Fruit fly (Drosophila melanogaster): ENCODE data around the gene tnc.
A peak's percentile ranks its signal among the peaks of the same experiment; 100 is the strongest.

tnc gene

DNA sequence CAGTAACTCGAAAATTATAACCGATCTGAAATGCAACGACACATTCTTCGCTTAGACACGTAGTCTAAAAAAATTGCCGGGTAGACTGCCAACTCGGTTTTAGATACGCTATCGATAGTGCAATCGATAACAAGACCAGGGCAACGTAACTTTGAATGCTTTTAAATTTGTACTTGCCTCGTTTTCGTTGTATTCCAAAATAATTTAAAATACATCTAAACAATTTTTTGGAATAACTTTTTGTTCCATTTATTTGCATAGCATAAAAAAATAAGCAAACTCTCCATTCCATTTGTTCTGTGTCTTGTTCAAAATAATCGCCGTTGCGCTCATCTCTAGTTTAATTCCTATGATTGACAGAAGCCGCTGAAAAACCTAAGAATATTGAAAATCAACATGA is 85.4 kb downstream of the tnc start, which contains the start of the genes Stt3B and CG11839 (continued):
- TF ChIP-seq fru (optimal IDR thresholded peaks at IDR 0.05) = no peak
- peak; percentile 62 for TF ChIP-seq B-H2 (GFP tag; optimal IDR thresholded peaks at IDR 0.05)
- no peak for TF ChIP-seq eve (GFP tag; optimal IDR thresholded peaks at IDR 0.05)
- no peak for TF ChIP-seq cad (GFP tag; optimal IDR thresholded peaks at IDR 0.05)
- TF ChIP-seq CG2678 (tag; optimal IDR thresholded peaks at IDR 0.05) = no peak
- TF ChIP-seq Sin3A (optimal IDR thresholded peaks at IDR 0.05) = peak; percentile 93
- TF ChIP-seq CG33557 (GFP tag; optimal IDR thresholded peaks at IDR 0.05) = peak; percentile 54
- no peak for TF ChIP-seq CG15479 (GFP tag; optimal IDR thresholded peaks at IDR 0.05)
- no peak for TF ChIP-seq CG32767 (GFP tag; IDR thresholded peaks at IDR 0.05)
- TF ChIP-seq CG4328 (GFP tag; optimal IDR thresholded peaks at IDR 0.05) = peak; percentile 41
- no peak for TF ChIP-seq lov (optimal IDR thresholded peaks at IDR 0.05)
- no peak for TF ChIP-seq lov (GFP tag; IDR thresholded peaks at IDR 0.05)
- TF ChIP-seq hbn (GFP tag; IDR thresholded peaks at IDR 0.05; ENCODE audit: partially characterized antibody) = peak; percentile 92
- TF ChIP-seq CG8765 (GFP tag; IDR thresholded peaks at IDR 0.05) = no peak
- no peak for TF ChIP-seq D19A (tag; optimal IDR thresholded peaks at IDR 0.05)
- peak; percentile 79 for TF ChIP-seq YL-1 (GFP tag; optimal IDR thresholded peaks at IDR 0.05)
- TF ChIP-seq trh (GFP tag; optimal IDR thresholded peaks at IDR 0.05) = peak; percentile 30
- peak; percentile 86 for TF ChIP-seq mam (GFP tag; optimal IDR thresholded peaks at IDR 0.05)
- peak; percentile 53 for TF ChIP-seq dmrt11E (tag; optimal IDR thresholded peaks at IDR 0.05)
- TF ChIP-seq al (GFP tag; IDR thresholded peaks at IDR 0.05) = peak; percentile 73
- TF ChIP-seq CG31224 (GFP tag; IDR thresholded peaks at IDR 0.05) = no peak
- TF ChIP-seq ERR (GFP tag; optimal IDR thresholded peaks at IDR 0.05) = peak; percentile 59
- peak; percentile 84 for TF ChIP-seq Dip3 (GFP tag; optimal IDR thresholded peaks at IDR 0.05)
- TF ChIP-seq Rx (GFP tag; IDR thresholded peaks at IDR 0.05) = no peak
- TF ChIP-seq CG30431 (GFP tag; optimal IDR thresholded peaks at IDR 0.05) = no peak
- TF ChIP-seq schlank (tag; optimal IDR thresholded peaks at IDR 0.05) = peak; percentile 18
- peak; percentile 89 for TF ChIP-seq inv (GFP tag; IDR thresholded peaks at IDR 0.05; ENCODE audit: partially characterized antibody)
- peak; percentile 91 for TF ChIP-seq hb (GFP tag; IDR thresholded peaks at IDR 0.05; ENCODE audit: partially characterized antibody)
- TF ChIP-seq CG12744 (GFP tag; optimal IDR thresholded peaks at IDR 0.05) = peak; percentile 72
- peak; percentile 78 for TF ChIP-seq CG4424 (GFP tag; optimal IDR thresholded peaks at IDR 0.05)
- peak; percentile 46 for TF ChIP-seq gfzf (GFP tag; optimal IDR thresholded peaks at IDR 0.05)
- TF ChIP-seq Neu2 (GFP tag; optimal IDR thresholded peaks at IDR 0.05; ENCODE audit: borderline replicate concordance) = peak; percentile 10
- peak; percentile 48; the same call in 1 of the 2 replicates for TF ChIP-seq peb (GFP tag; IDR thresholded peaks at IDR 0.05)
- peak; percentile 11 for TF ChIP-seq CG7271 (tag; optimal IDR thresholded peaks at IDR 0.05)
- TF ChIP-seq CG9932 (GFP tag; IDR thresholded peaks at IDR 0.05) = peak; percentile 87
- no peak for TF ChIP-seq CG3726 (GFP tag; IDR thresholded peaks at IDR 0.05)
- peak; percentile 68 for TF ChIP-seq pum (GFP tag; optimal IDR thresholded peaks at IDR 0.05)
- no peak for TF ChIP-seq CG11456 (GFP tag; IDR thresholded peaks at IDR 0.05)
- TF ChIP-seq E2f2 (GFP tag; IDR thresholded peaks at IDR 0.05) = peak; percentile 67
- no peak for TF ChIP-seq ewg (GFP tag; optimal IDR thresholded peaks at IDR 0.05)
- no peak for TF ChIP-seq H15 (GFP tag; IDR thresholded peaks at IDR 0.05)
- no peak for TF ChIP-seq toy (GFP tag; IDR thresholded peaks at IDR 0.05)
- no peak for TF ChIP-seq ssp (GFP tag; IDR thresholded peaks at IDR 0.05)
- peak; percentile 59 for TF ChIP-seq PHDP (tag; optimal IDR thresholded peaks at IDR 0.05)
- peak; percentile 68 for TF ChIP-seq vvl (GFP tag; IDR thresholded peaks at IDR 0.05)
- TF ChIP-seq ftz-f1 (GFP tag; optimal IDR thresholded peaks at IDR 0.05) = peak; percentile 25
- TF ChIP-seq Usf (GFP tag; optimal IDR thresholded peaks at IDR 0.05) = no peak
- TF ChIP-seq CG9215 (GFP tag; IDR thresholded peaks at IDR 0.05) = no peak
- TF ChIP-seq Dad (GFP tag; optimal IDR thresholded peaks at IDR 0.05) = peak; percentile 72
- TF ChIP-seq Awh (GFP tag; IDR thresholded peaks at IDR 0.05) = no peak
- TF ChIP-seq lab (GFP tag; optimal IDR thresholded peaks at IDR 0.05) = no peak
- TF ChIP-seq MTF-1 (GFP tag; optimal IDR thresholded peaks at IDR 0.05; ENCODE audit: borderline replicate concordance) = no peak
- no peak for TF ChIP-seq gsb (GFP tag; IDR thresholded peaks at IDR 0.05)
